Worm (Caenorhabditis elegans): ENCODE results near the gene F42H10.6.

Gene F42H10.6

ce11 chrIII:8443557-8444131 is 36.6 kb downstream of the F42H10.6 start, which contains the start of gene ufbp-1:
Gene ufbp-1 (minus strand): TSS chrIII:8443607.
- TF ChIP-seq unc-62 (GFP tag; optimal IDR thresholded peaks at IDR 0.05), result no peak

- TF ChIP-seq unc-62 (GFP tag; optimal IDR thresholded peaks at IDR 0.05), result no peak
Measured at ce11 chrIII:8439312-8439711, 40.9 kb downstream of the F42H10.6 start, which contains the start of gene pqn-96. Gene pqn-96 (minus strand): TSS chrIII:8439412.

DNA sequence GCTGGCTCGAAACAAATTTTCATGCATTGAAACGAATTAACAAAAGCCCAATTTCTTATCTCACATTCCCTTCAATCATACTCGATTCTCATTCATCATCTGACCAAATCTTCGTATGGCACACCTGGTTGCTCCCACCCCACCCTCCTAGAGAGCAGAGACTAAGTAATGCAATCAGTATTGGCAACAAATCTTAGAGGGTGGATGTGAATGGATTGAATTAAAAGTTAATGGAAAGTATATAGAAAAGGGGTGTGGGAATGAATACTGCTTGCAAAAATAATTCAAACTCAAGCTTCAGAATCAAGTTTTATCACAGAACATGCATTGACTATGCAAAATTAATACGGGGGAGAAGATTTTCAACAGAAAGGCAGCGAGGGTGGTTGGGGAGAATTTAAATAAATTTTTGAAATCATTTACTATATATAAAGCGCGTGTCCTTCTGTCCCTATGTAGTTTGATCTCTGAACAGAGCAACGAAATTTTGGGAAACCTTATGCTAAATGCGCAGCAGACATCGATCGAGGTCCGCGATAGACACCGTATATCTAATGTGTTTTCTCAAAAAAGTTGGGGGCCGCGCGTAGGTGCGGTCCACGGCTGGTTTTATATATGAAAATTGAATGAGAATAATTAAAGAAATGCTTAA is 42.4 kb downstream of the F42H10.6 start:
- no peak for TF ChIP-seq unc-62 (GFP tag; optimal IDR thresholded peaks at IDR 0.05)

DNA sequence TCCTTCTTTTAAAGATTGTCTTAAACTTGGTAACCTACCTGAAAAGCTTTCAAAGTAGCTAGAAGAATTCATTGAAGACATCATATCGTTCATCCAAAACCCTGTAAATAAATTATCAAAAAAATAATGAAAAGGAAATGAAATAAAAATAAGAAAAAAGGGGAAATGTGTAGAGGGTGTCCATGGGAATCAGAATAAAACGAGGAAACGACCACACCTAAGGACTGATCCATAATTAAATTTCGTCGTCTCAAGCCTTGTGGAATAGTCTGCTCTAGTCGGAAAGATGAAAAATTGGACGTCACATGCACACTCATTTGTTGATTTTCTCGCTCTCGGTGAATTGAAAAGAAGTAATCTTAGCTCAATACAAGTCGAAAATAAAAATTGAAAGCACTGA is 45.2 kb downstream of the F42H10.6 start, which contains the start of gene ZK1236.9:
Gene ZK1236.9 (minus strand): TSS at position 101 of the 400 bp plus-strand sequence.
- no peak for TF ChIP-seq unc-62 (GFP tag; optimal IDR thresholded peaks at IDR 0.05)

DNA sequence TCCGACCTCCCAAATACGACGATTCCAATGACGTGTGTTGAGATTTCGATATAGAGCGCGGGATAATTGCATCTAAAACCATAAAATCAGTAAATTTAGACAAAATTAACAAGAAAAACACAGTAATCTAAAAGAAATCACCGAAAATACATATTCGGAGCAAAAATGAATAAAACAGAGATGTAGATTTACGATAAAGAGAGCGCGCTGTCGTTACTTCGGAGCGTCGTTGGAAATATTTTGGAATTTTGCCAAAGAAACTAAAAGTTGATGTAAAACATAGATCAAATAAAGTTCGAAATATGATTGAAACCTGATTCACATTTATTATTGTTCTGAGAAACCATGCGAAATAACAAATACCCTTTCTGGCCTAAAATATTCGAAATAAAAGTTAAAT is 48.1 kb downstream of the F42H10.6 start, which contains the start of gene ZK1236.5:
Gene ZK1236.5 (minus strand): TSS at position 72 of the 400 bp plus-strand sequence.
- TF ChIP-seq unc-62 (GFP tag; optimal IDR thresholded peaks at IDR 0.05), result no peak

DNA sequence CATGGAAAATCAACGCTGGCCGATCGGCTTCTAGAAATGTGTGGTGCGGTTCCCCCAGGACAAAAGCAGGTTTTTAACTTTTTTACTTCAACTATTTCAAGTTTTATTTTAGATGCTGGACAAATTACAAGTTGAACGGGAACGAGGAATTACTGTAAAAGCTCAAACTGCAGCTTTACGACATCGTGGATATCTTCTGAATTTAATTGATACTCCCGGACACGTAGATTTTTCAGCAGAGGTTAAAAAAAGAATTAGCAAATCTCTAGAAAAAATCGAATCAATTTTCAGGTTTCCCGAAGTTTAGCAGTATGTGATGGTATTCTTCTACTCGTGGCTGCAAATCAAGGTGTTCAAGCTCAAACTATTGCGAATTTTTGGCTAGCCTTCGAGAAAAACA is 50.8 kb downstream of the F42H10.6 start:
- TF ChIP-seq unc-62 (GFP tag; optimal IDR thresholded peaks at IDR 0.05), result no peak

ce11 chrIII:8429035-8429434 is 51.2 kb downstream of the F42H10.6 start, which contains the start of gene ZK1236.1:
Gene ZK1236.1 (plus strand): TSS chrIII:8429297.
- TF ChIP-seq unc-62 (GFP tag; optimal IDR thresholded peaks at IDR 0.05), result no peak
